Worm (Caenorhabditis elegans) whole organism, L1 larva: ENCODE data around the gene nlp-18.

Experiments used
- C16A3.4 ChIP-seq: fragments of 150-350 bp; optimal IDR thresholded peaks from 2 replicates; lab custom pipeline; 2014; ENCODE audit warnings: missing biosample characterization, missing genetic modification characterization
- C34B4.2 ChIP-seq: sonication (generic microtip); optimal IDR thresholded peaks from 2 replicates; lab custom pipeline; 2017; ENCODE audit warnings: mild to moderate bottlenecking, missing genetic modification characterization, missing compliant biosample characterization
- F16B12.6 ChIP-seq: fragments of 150-350 bp; optimal IDR thresholded peaks from 2 replicates; lab custom pipeline; 2014; ENCODE audit warnings: missing biosample characterization, missing genetic modification characterization
- Y116A8C.19 ChIP-seq: sonication (generic microtip); optimal IDR thresholded peaks from 2 replicates; lab custom pipeline; 2016; ENCODE audit warnings: missing compliant biosample characterization, missing genetic modification characterization, borderline replicate concordance
- aha-1 ChIP-seq: fragments of 150-350 bp; optimal IDR thresholded peaks from 2 replicates; lab custom pipeline; 2014; ENCODE audit warnings: missing biosample characterization, missing genetic modification characterization
- blmp-1 ChIP-seq: fragments of 150-350 bp; optimal IDR thresholded peaks from 2 replicates; lab custom pipeline; 2014; ENCODE audit warnings: missing biosample characterization, missing genetic modification characterization
- ceh-63 ChIP-seq: fragments of 200-800 bp; sonication (Bioruptor generic); optimal IDR thresholded peaks from 2 replicates; lab custom pipeline; 2018; ENCODE audit warnings: mild to moderate bottlenecking, missing genetic modification characterization, missing compliant biosample characterization
- ceh-82 ChIP-seq, 3 experiments: fragments of 150-350 bp in 1 of 3; sonication (generic microtip) in 2 of 3; optimal IDR thresholded peaks; 2 replicates each; lab custom pipeline; 2014 to 2017; ENCODE audit warnings: missing biosample characterization in 3 of 3, missing genetic modification characterization in 3 of 3
- ceh-88 ChIP-seq: fragments of 200-800 bp; sonication (Bioruptor generic); IDR thresholded peaks from 2 replicates; pipeline ENCODE4 v1.3.6; 2022; ENCODE audit warnings: missing genetic modification characterization, missing compliant biosample characterization
- ces-1 ChIP-seq: fragments of 150-350 bp; optimal IDR thresholded peaks from 2 replicates; lab custom pipeline; 2014; ENCODE audit warnings: missing biosample characterization, missing genetic modification reagents, missing genetic modification characterization
- efl-3 ChIP-seq: fragments of 200-800 bp; sonication (Bioruptor generic); optimal IDR thresholded peaks from 2 replicates; lab custom pipeline; 2018; ENCODE audit warnings: mild to moderate bottlenecking, missing genetic modification characterization, missing compliant biosample characterization
- egl-13 ChIP-seq: sonication (generic microtip); optimal IDR thresholded peaks from 2 replicates; lab custom pipeline; 2016; ENCODE audit warnings: missing genotype, missing genetic modification reagents, missing genetic modification characterization, missing compliant biosample characterization
- elt-3 ChIP-seq, 6 experiments: fragments of 150-350 bp in 1 of 6; sonication (generic microtip); optimal IDR thresholded peaks; 2 replicates each; lab custom pipeline; 2017 to 2018; ENCODE audit warnings: missing biosample characterization in 6 of 6, missing genetic modification characterization in 6 of 6, inconsistent platforms in 1 of 6
- fkh-4 ChIP-seq: sonication (generic microtip); optimal IDR thresholded peaks from 2 replicates; lab custom pipeline; 2016; ENCODE audit warnings: missing compliant biosample characterization, missing genetic modification characterization, borderline replicate concordance
- fkh-8 ChIP-seq: sonication (generic microtip); optimal IDR thresholded peaks from 2 replicates; lab custom pipeline; 2016; ENCODE audit warnings: mild to moderate bottlenecking, missing genetic modification characterization, missing compliant biosample characterization
- grh-1 ChIP-seq: fragments of 200-800 bp; sonication (Bioruptor generic); IDR thresholded peaks from 2 replicates; pipeline ENCODE4 v1.3.6; 2022; ENCODE audit warnings: missing genetic modification reagents, missing genetic modification characterization, missing compliant biosample characterization
- irx-1 ChIP-seq: sonication (generic microtip); optimal IDR thresholded peaks from 2 replicates; lab custom pipeline; 2016; ENCODE audit warnings: missing genetic modification characterization, missing compliant biosample characterization
- isw-1 ChIP-seq: fragments of 200-800 bp; sonication (Bioruptor generic); IDR thresholded peaks from 2 replicates; pipeline ENCODE4 v1.3.6; 2022; ENCODE audit warnings: missing genetic modification characterization, missing compliant biosample characterization
- lin-14 ChIP-seq: fragments of 200-800 bp; sonication (Bioruptor generic); optimal IDR thresholded peaks from 2 replicates; lab custom pipeline; 2018; ENCODE audit warnings: mild to moderate bottlenecking, missing genetic modification characterization, moderate library complexity, missing compliant biosample characterization
- lin-35 ChIP-seq, 2 experiments: fragments of 150-350 bp; optimal IDR thresholded peaks; 2 replicates each; lab custom pipeline; 2014; ENCODE audit warnings: missing biosample characterization in 2 of 2, missing genetic modification characterization in 2 of 2, missing genetic modification reagents in 2 of 2
- lin-39 ChIP-seq: fragments of 150-350 bp; optimal IDR thresholded peaks from 2 replicates; lab custom pipeline; 2014; ENCODE audit warnings: missing biosample characterization, missing genetic modification reagents, missing genetic modification characterization
- lsy-2 ChIP-seq, 2 experiments: fragments of 150-350 bp; optimal IDR thresholded peaks; 2 replicates each; lab custom pipeline; 2014; ENCODE audit warnings: missing biosample characterization in 2 of 2, missing genetic modification characterization in 2 of 2
- mdl-1 ChIP-seq, 2 experiments: fragments of 150-350 bp; optimal IDR thresholded peaks; 2 replicates each; lab custom pipeline; 2014 to 2017; ENCODE audit warnings: missing biosample characterization in 2 of 2, missing genetic modification characterization in 2 of 2, inconsistent platforms in 1 of 2
- mep-1 ChIP-seq: fragments of 150-350 bp; optimal IDR thresholded peaks from 2 replicates; lab custom pipeline; 2014; ENCODE audit warnings: missing biosample characterization, missing genetic modification characterization
- nhr-11 ChIP-seq: fragments of 150-350 bp; optimal IDR thresholded peaks from 2 replicates; lab custom pipeline; 2014; ENCODE audit warnings: missing biosample characterization, missing genetic modification characterization
- nhr-12 ChIP-seq: sonication (generic microtip); optimal IDR thresholded peaks from 2 replicates; lab custom pipeline; 2017; ENCODE audit warnings: missing biosample characterization, missing genetic modification characterization
- nhr-19 ChIP-seq: fragments of 200-800 bp; sonication (Bioruptor generic); conservative IDR thresholded peaks from 2 replicates; pipeline ENCODE4 v1.3.6; 2022; ENCODE audit warnings: missing genetic modification characterization, missing compliant biosample characterization
- nhr-20 ChIP-seq: sonication (generic microtip); optimal IDR thresholded peaks from 2 replicates; lab custom pipeline; 2016; ENCODE audit warnings: mild to moderate bottlenecking, missing genetic modification characterization, missing compliant biosample characterization
- nhr-28 ChIP-seq: fragments of 150-350 bp; optimal IDR thresholded peaks from 2 replicates; lab custom pipeline; 2014; ENCODE audit warnings: missing biosample characterization, missing genetic modification characterization
- nhr-71 ChIP-seq: sonication (generic microtip); optimal IDR thresholded peaks from 2 replicates; lab custom pipeline; 2016; ENCODE audit warnings: mild to moderate bottlenecking, missing genetic modification characterization, moderate library complexity, missing compliant biosample characterization
- nhr-77 ChIP-seq: fragments of 150-350 bp; optimal IDR thresholded peaks from 2 replicates; lab custom pipeline; 2014; ENCODE audit warnings: missing biosample characterization, missing genetic modification characterization
- nhr-85 ChIP-seq: sonication (generic microtip); peaks from one replicate; lab custom pipeline; 2016; ENCODE audit warnings: missing genetic modification characterization, inconsistent platforms, missing compliant biosample characterization
- nhr-90 ChIP-seq: sonication (generic microtip); optimal IDR thresholded peaks from 2 replicates; lab custom pipeline; 2016; ENCODE audit warnings: mild to moderate bottlenecking, missing genetic modification characterization, missing compliant biosample characterization; ENCODE audit not compliant: poor library complexity
- rnt-1 ChIP-seq: sonication (generic microtip); optimal IDR thresholded peaks from 2 replicates; lab custom pipeline; 2016; ENCODE audit warnings: mild to moderate bottlenecking, missing genetic modification characterization, moderate library complexity, missing compliant biosample characterization
- skn-1 ChIP-seq: fragments of 150-350 bp; optimal IDR thresholded peaks from 2 replicates; lab custom pipeline; 2014; ENCODE audit warnings: missing biosample characterization, missing genetic modification characterization
- snu-23 ChIP-seq: sonication (generic microtip); optimal IDR thresholded peaks from 2 replicates; lab custom pipeline; 2016; ENCODE audit warnings: missing genetic modification characterization, missing compliant biosample characterization
- sptf-1 ChIP-seq: fragments of 150-350 bp; optimal IDR thresholded peaks from 2 replicates; lab custom pipeline; 2014; ENCODE audit warnings: missing biosample characterization, missing genetic modification characterization
- tbx-2 ChIP-seq: sonication (generic microtip); optimal IDR thresholded peaks from 2 replicates; lab custom pipeline; 2016; ENCODE audit warnings: missing genetic modification characterization, missing compliant biosample characterization
- unc-130 ChIP-seq: fragments of 150-350 bp; optimal IDR thresholded peaks from 2 replicates; lab custom pipeline; 2017; ENCODE audit warnings: missing biosample characterization, missing genetic modification characterization, inconsistent platforms
- unc-30 ChIP-seq: sonication (generic microtip); optimal IDR thresholded peaks from 2 replicates; lab custom pipeline; 2017; ENCODE audit warnings: missing biosample characterization, missing genetic modification characterization
- unc-62 ChIP-seq: fragments of 150-350 bp; optimal IDR thresholded peaks from 2 replicates; lab custom pipeline; 2014; ENCODE audit warnings: missing biosample characterization, missing genetic modification reagents, missing genetic modification characterization
- unc-86 ChIP-seq: sonication (generic microtip); optimal IDR thresholded peaks from 2 replicates; lab custom pipeline; 2016; ENCODE audit warnings: missing genetic modification characterization, missing compliant biosample characterization
- vab-15 ChIP-seq: sonication (generic microtip); optimal IDR thresholded peaks from 2 replicates; lab custom pipeline; 2017; ENCODE audit warnings: missing genotype, mild to moderate bottlenecking, missing genetic modification characterization, missing compliant biosample characterization
- ztf-11 ChIP-seq, 2 experiments: sonication (generic microtip); optimal IDR thresholded peaks; 2 replicates each; lab custom pipeline; 2016 to 2017; ENCODE audit warnings: missing genetic modification characterization in 2 of 2, missing biosample characterization in 1 of 2, missing compliant biosample characterization in 1 of 2
- ztf-4 ChIP-seq: fragments of 150-350 bp; optimal IDR thresholded peaks from 2 replicates; lab custom pipeline; 2014; ENCODE audit warnings: missing biosample characterization, missing genetic modification characterization

The nlp-18 gene

ce11 chrII:10988575-10988974 is 41.6 kb downstream of the nlp-18 start:
- TF ChIP-seq C16A3.4 (tag; lab: Kevin White, UChicago) (no peak), lin-35 (GFP tag; optimal IDR thresholded peaks at IDR 0.05; lab: Kevin White, UChicago) (peak in 1 of 2 experiments; percentile 6), unc-62 (GFP tag; lab: Kevin White, UChicago) (no peak), efl-3 (GFP tag; lab: Kevin White, UChicago) (no peak), nhr-11 (no peak), nhr-85 (tag; lab: Kevin White, UChicago) (peak; percentile 53), sptf-1 (tag; lab: Kevin White, UChicago) (no peak), blmp-1 (tag; lab: Kevin White, UChicago) (peak; percentile 74), ztf-4 (tag; lab: Kevin White, UChicago) (no peak), nhr-28 (tag; lab: Kevin White, UChicago) (no peak), mep-1 (no peak), mdl-1 (tag; optimal IDR thresholded peaks at IDR 0.05; lab: Kevin White, UChicago) (no peak)

DNA sequence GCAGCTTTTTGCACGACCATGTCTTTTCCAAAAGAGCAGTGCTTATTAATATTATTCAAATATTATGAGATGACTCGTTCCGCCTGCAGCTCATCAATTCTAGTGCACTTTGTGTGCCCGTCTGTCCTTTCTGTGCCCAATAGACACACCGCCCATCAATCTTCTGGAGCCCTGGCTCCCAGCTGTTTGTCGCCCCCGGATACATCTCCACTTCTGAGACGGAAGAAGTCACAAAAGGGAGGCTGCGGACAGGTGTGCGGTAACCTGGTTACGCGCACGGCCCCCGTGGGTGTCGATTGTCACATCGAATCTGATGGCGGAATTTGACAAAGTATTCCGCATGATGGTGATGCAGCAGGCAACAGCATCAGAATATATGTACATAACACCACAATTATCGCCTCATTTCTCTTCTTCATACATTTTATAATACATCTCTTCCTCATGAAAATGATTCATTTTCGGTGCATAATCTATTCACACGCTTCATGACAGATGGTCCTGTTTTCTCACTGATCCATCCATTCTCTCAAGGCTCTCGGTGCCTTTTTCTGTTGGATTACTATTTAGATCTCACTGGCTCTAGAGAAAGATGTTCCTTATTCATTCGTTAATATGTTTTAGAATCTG is 43.6 kb downstream of the nlp-18 start:
- TF ChIP-seq nhr-19 (no peak), nhr-12 (no peak), nhr-90 (no peak), lin-35 (GFP tag; optimal IDR thresholded peaks at IDR 0.05; lab: Kevin White, UChicago) (no peak), elt-3 (tag; optimal IDR thresholded peaks at IDR 0.05; lab: Kevin White, UChicago) (no peak), grh-1 (GFP tag; lab: Robert Waterston, UW) (no peak), Y116A8C.19 (tag; lab: Kevin White, UChicago) (no peak), sptf-1 (tag; lab: Kevin White, UChicago) (no peak), C16A3.4 (tag; lab: Kevin White, UChicago) (no peak), C34B4.2 (tag; lab: Kevin White, UChicago) (no peak), unc-30 (tag; lab: Kevin White, UChicago) (no peak), unc-86 (tag; lab: Kevin White, UChicago) (no peak), fkh-8 (tag; lab: Kevin White, UChicago) (no peak), blmp-1 (tag; lab: Kevin White, UChicago) (no peak), nhr-20 (tag; lab: Kevin White, UChicago) (no peak), nhr-71 (tag; lab: Kevin White, UChicago) (no peak), nhr-85 (tag; lab: Kevin White, UChicago) (peak; percentile 57), isw-1 (GFP tag; lab: Robert Waterston, UW) (no peak), tbx-2 (tag; lab: Kevin White, UChicago) (peak; percentile 24), ztf-11 (tag; optimal IDR thresholded peaks at IDR 0.05; lab: Kevin White, UChicago) (peak in 1 of 2 experiments; percentile 14), egl-13 (tag; lab: Kevin White, UChicago) (no peak), ces-1 (GFP tag; lab: Kevin White, UChicago) (no peak), ceh-63 (GFP tag; lab: Kevin White, UChicago) (no peak), mep-1 (no peak), ceh-88 (GFP tag; lab: Robert Waterston, UW) (no peak)

ce11 chrII:10982017-10982416 is 48.2 kb downstream of the nlp-18 start:
- peak; percentile 43 for TF ChIP-seq unc-130 (tag; lab: Kevin White, UChicago)
- no peak for TF ChIP-seq vab-15 (tag; lab: Kevin White, UChicago)
- no peak for TF ChIP-seq fkh-4
- TF ChIP-seq rnt-1 (tag; lab: Kevin White, UChicago): peak; percentile 57
- no peak for TF ChIP-seq irx-1 (tag; lab: Kevin White, UChicago)
- no peak for TF ChIP-seq ceh-82 (tag; optimal IDR thresholded peaks at IDR 0.05; lab: Kevin White, UChicago)
- peak; percentile 38 for TF ChIP-seq lin-39
- TF ChIP-seq aha-1 (tag; lab: Kevin White, UChicago): no peak
- no peak for TF ChIP-seq sptf-1 (tag; lab: Kevin White, UChicago)
- TF ChIP-seq egl-13 (tag; lab: Kevin White, UChicago): no peak
- peak in 1 of 2 experiments; percentile 25 for TF ChIP-seq lsy-2 (tag; optimal IDR thresholded peaks at IDR 0.05; lab: Kevin White, UChicago)
- peak; percentile 74 for TF ChIP-seq lin-14
- TF ChIP-seq nhr-85 (tag; lab: Kevin White, UChicago): no peak
- no peak for TF ChIP-seq F16B12.6 (tag; lab: Kevin White, UChicago)
- TF ChIP-seq blmp-1 (tag; lab: Kevin White, UChicago): no peak
- no peak for TF ChIP-seq skn-1
- peak; percentile 55 for TF ChIP-seq nhr-71 (tag; lab: Kevin White, UChicago)
- TF ChIP-seq fkh-8 (tag; lab: Kevin White, UChicago): no peak
- TF ChIP-seq nhr-77 (tag; lab: Kevin White, UChicago): no peak
- no peak for TF ChIP-seq lin-35 (GFP tag; optimal IDR thresholded peaks at IDR 0.05; lab: Kevin White, UChicago)
- TF ChIP-seq snu-23 (GFP tag; lab: Kevin White, UChicago): peak; percentile 5
- no peak for TF ChIP-seq ceh-63 (GFP tag; lab: Kevin White, UChicago)
